Fruit fly (Drosophila melanogaster) whole organism: ENCODE results near the gene CG34174.

Experiments used
- CG8478 ChIP-seq: fragments of >200 bp; optimal IDR thresholded peaks from 2 replicates; lab custom pipeline; 2018; ENCODE audit warnings: inconsistent platforms
- Dll ChIP-seq: fragments of >200 bp; optimal IDR thresholded peaks from 2 replicates; lab custom pipeline; 2017
- EcR ChIP-seq, 2 experiments: fragments of >200 bp; optimal IDR thresholded peaks; 2 replicates each; lab custom pipeline; 2017; ENCODE audit warnings: missing biosample characterization in 2 of 2, missing genetic modification characterization in 2 of 2, missing genetic modification reagents in 2 of 2
- psq ChIP-seq: fragments of >200 bp; optimal IDR thresholded peaks from 2 replicates; lab custom pipeline; 2017
- usp ChIP-seq: fragments of >200 bp; optimal IDR thresholded peaks from 2 replicates; lab custom pipeline; 2017; ENCODE audit warnings: missing biosample characterization, missing genetic modification characterization, mixed read lengths

- TF ChIP-seq psq (lab: Kevin White, UChicago) (no peak), usp (no peak), CG8478 (lab: Kevin White, UChicago) (no peak), EcR (GFP tag; optimal IDR thresholded peaks at IDR 0.05; lab: Kevin White, UChicago) (no peak), Dll (no peak)
Observed at dm6 chr2L:2198119-2198494, 16.0 kb upstream of the CG34174 start.
